Fruit fly (Drosophila melanogaster): ENCODE measurements around the gene AdamTS-A.

The AdamTS-A gene

DNA sequence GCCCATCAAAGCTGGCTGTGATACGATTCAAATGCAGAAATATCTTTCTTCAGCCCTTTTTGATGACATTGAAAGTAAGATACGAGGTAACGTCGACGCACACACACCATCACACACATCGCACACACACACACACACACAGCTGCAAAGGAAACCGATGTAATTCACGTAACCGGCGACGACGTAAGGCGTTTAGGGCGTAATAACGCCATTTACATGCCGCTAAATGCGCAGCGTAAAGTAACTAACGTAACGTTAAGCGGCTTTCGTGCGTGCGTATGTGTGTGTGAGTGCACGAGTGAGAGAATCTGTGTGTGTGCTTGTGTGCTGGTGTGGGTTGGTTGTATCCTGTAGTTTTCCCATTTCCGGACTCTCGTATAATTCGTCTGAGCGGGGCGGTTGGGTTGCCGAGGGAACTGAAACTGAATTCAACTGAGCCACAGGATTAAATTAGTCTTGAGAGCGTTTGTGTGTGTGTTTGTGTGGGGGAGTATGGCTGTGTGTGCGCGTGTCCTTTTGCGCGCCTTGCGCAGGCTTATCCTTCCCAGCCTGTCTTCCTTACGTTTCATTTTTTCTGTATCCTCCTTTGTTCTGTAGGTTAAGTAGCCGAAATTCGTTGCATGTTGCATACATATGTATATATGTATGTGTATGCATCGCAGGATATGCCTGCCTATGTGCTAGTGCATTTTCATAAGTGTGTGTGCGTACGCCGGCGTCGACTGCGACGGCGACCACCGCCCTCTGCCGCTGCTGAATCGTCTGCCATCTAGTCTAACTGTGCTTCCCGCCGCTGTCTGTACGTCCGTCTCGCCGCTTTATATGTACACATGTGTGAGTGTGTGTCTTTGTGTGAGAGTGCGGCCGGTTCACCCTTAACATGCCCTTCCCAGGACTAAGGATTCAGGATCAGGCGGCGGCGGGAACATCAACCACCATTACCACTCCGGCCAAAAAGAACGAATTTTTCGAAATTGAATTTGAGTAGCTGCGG lies 57.9 kb downstream of the AdamTS-A start:
- TF ChIP-seq fru (GFP tag; optimal IDR thresholded peaks at IDR 0.05) (peak; percentile 49), Dfd (GFP tag; optimal IDR thresholded peaks at IDR 0.05) (peak; percentile 69), CrebA (GFP tag; optimal IDR thresholded peaks at IDR 0.05; ENCODE audit: borderline replicate concordance) (no peak)

DNA sequence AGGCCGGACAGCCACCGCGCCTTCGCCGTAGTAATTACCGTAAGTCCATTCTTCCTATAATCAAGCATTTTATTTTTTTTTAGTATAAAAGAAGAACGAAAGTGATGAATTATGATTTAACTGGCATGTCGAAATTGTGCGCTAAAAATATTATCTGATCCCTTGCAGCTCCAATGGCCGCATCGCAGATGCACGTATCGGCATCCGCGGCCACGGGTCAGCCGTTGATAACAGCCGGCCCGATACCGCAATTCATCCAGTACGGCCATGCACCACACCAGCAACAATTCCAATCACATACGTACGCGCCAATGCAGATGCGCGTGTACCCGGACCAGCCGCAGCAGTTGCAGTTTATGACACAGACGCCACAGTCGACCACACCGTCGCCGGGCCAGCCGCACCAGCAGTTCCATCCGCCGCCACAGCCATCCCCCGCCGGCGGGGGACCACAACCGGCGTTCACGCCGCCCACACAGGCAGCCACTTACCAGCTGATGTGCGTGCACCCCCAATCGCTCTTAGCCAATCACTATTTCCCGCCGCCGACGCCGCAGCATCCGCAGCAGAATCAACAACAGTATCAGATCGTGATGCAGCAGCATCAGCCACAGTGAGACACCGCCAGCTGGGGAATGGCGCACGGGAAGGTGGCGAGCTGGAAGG lies 60.9 kb downstream of the AdamTS-A start:
- TF ChIP-seq Dfd (GFP tag; optimal IDR thresholded peaks at IDR 0.05): peak; percentile 81
- TF ChIP-seq Vsx2 (GFP tag; optimal IDR thresholded peaks at IDR 0.05; ENCODE audit: partially characterized antibody): no peak

DNA sequence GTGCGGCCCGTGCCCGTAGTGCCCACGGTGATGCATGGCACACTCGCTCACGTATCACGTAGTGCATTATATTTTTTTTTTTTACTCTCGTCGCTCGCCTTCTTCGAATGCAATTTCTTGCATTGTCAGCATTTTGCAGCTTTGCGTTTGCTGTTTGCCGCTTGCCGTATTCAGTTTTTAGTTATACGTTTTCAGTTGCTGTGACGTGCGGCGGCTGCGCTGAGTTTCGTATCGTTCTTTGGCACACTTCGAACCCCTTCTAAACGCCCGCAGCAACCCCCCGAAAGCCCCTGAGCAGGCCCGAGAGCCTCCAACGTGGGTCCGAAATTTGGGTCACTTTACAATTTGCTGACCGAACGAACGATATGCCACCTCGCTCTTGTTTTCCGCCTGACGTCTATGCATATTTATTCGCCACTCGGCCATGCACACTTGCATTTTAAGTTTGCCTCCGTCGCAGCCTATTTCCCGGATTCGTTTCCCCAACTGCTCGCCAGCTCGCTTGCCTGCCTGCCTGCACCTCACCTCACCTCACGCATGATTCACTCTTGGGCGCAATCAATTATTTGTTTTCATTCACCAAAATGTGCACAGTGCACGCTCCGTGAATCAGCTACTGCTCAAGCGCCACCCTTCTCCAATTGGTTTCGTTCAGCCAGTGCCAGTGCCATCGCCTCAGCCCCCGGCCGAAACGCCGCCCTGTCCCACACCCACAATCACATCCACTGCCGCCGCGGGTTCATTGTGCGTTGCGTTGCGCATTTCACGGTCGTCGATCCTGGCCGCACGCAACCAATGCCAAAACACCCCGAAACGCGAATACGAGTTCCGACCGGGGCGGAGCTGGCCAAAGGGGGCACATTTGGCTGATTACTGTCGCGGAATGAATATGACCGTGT lies 65.1 kb downstream of the AdamTS-A start:
- TF ChIP-seq Sp1 (GFP tag; optimal IDR thresholded peaks at IDR 0.05): no peak
- no peak for TF ChIP-seq sv (GFP tag; optimal IDR thresholded peaks at IDR 0.05)
- TF ChIP-seq Myc (optimal IDR thresholded peaks at IDR 0.05): no peak
- no peak for TF ChIP-seq GATAd (GFP tag; optimal IDR thresholded peaks at IDR 0.05)
- TF ChIP-seq brk (GFP tag; optimal IDR thresholded peaks at IDR 0.05): no peak
- TF ChIP-seq Jra (GFP tag; optimal IDR thresholded peaks at IDR 0.05): peak; percentile 30
- no peak for TF ChIP-seq foxo (GFP tag; optimal IDR thresholded peaks at IDR 0.05)
- TF ChIP-seq br (GFP tag; optimal IDR thresholded peaks at IDR 0.05): no peak

DNA sequence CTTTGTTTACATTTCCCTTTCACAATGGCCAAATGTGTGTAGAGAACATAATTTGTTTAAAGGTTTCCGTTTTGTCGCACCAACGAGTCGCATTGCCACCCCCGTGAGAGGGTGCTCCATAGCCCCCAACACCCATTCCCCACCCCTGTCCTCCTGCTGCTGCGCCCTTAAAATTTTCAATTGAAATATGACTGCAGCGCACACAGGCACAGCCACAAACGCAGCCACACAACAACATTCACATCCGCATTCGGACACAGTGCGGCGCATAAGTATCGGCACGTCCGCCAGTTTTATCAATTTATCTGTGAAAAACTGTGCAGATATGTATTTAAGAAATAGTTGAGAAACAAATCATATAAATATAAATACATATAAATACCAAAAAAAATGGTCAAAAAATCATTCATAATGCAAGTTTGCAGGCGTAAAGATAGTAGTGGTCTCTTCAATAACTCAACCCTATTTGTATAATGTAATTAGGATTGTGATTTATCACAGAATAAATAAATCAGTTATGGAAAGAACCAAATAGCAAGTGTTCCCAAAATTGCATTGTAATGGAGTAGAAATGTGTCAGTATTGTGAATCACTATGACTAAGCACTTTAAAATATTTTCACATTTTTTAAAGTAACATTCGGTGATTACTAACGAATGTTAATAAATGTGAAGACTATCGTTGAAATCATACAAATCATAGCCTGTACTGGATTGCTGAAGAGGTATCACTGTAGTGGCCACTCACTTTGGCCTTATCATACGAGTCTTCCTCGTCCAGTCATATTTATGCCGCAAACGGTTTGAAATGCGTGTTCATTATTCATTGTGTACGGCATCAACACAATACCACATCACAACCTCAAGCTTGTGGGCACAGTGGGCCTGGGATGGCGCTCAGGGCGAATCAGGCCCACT lies 66.0 kb downstream of the AdamTS-A start:
- TF ChIP-seq br (GFP tag; optimal IDR thresholded peaks at IDR 0.05): no peak
- TF ChIP-seq Dfd (GFP tag; optimal IDR thresholded peaks at IDR 0.05): no peak
- TF ChIP-seq dl (GFP tag; optimal IDR thresholded peaks at IDR 0.05; ENCODE audit: insufficient read depth in 1 of 2, partially characterized antibody in 2 of 2): no peak
- no peak for TF ChIP-seq woc (GFP tag; optimal IDR thresholded peaks at IDR 0.05)
- no peak for TF ChIP-seq pan (optimal IDR thresholded peaks at IDR 0.05)
- no peak for TF ChIP-seq sage (GFP tag; optimal IDR thresholded peaks at IDR 0.05)
- TF ChIP-seq fru (GFP tag; optimal IDR thresholded peaks at IDR 0.05): no peak
- TF ChIP-seq CrebA (GFP tag; optimal IDR thresholded peaks at IDR 0.05; ENCODE audit: borderline replicate concordance): no peak
- TF ChIP-seq OdsH (GFP tag; optimal IDR thresholded peaks at IDR 0.05): no peak
- no peak for TF ChIP-seq Jra (GFP tag; optimal IDR thresholded peaks at IDR 0.05)
- no peak for TF ChIP-seq h (GFP tag; optimal IDR thresholded peaks at IDR 0.05)
- no peak for TF ChIP-seq Myc (optimal IDR thresholded peaks at IDR 0.05)
- TF ChIP-seq Hr83 (GFP tag; optimal IDR thresholded peaks at IDR 0.05; ENCODE audit: poor library complexity, severe bottlenecking): no peak
- TF ChIP-seq dsf (GFP tag; optimal IDR thresholded peaks at IDR 0.05; ENCODE audit: borderline replicate concordance): no peak
- peak; percentile 24 for TF ChIP-seq psq (GFP tag; optimal IDR thresholded peaks at IDR 0.05)
- TF ChIP-seq rgr (GFP tag; optimal IDR thresholded peaks at IDR 0.05): no peak
- no peak for TF ChIP-seq ey (GFP tag; optimal IDR thresholded peaks at IDR 0.05)
- no peak for TF ChIP-seq Sp1 (GFP tag; optimal IDR thresholded peaks at IDR 0.05)
- no peak for TF ChIP-seq tai (GFP tag; optimal IDR thresholded peaks at IDR 0.05)
- no peak for TF ChIP-seq Vsx2 (GFP tag; optimal IDR thresholded peaks at IDR 0.05; ENCODE audit: partially characterized antibody)
- no peak for TF ChIP-seq Hr78 (GFP tag; optimal IDR thresholded peaks at IDR 0.05)
- no peak for TF ChIP-seq CG32264 (GFP tag; optimal IDR thresholded peaks at IDR 0.05)
- TF ChIP-seq Rel (GFP tag; optimal IDR thresholded peaks at IDR 0.05): no peak
- TF ChIP-seq Rel (tag; optimal IDR thresholded peaks at IDR 0.05): no peak
- TF ChIP-seq HLH106 (tag; optimal IDR thresholded peaks at IDR 0.05): peak; percentile 31
- no peak for TF ChIP-seq lola (GFP tag; optimal IDR thresholded peaks at IDR 0.05)
- peak in 1 of 2 experiments; percentile 40 for TF ChIP-seq foxo (GFP tag; optimal IDR thresholded peaks at IDR 0.05)
- TF ChIP-seq usp (GFP tag; optimal IDR thresholded peaks at IDR 0.05): no peak
